Fruit fly (Drosophila melanogaster): ENCODE results near the gene CG42367.

CG42367 gene

dm6 chr2L:9949178-9950062 lies 19.0 kb downstream of the CG42367 start:
- no peak for TF ChIP-seq Xrp1 (GFP tag; IDR thresholded peaks at IDR 0.05)
- no peak for TF ChIP-seq Blimp-1 (GFP tag; optimal IDR thresholded peaks at IDR 0.05)
- no peak for TF ChIP-seq kni (GFP tag; optimal IDR thresholded peaks at IDR 0.05)
- no peak for TF ChIP-seq scrt (GFP tag; optimal IDR thresholded peaks at IDR 0.05)
- TF ChIP-seq Optix (GFP tag; IDR thresholded peaks at IDR 0.05), result no peak
- peak; percentile 51 for TF ChIP-seq GATAe (GFP tag; conservative IDR thresholded peaks at IDR 0.05)
- no peak for TF ChIP-seq CG15696 (tag; optimal IDR thresholded peaks at IDR 0.05)
- TF ChIP-seq CG2678 (tag; optimal IDR thresholded peaks at IDR 0.05), result peak; percentile 3
- TF ChIP-seq Six4 (GFP tag; optimal IDR thresholded peaks at IDR 0.05), result no peak
- no peak for TF ChIP-seq CG12659 (GFP tag; optimal IDR thresholded peaks at IDR 0.05)
- TF ChIP-seq Atf-2 (GFP tag; optimal IDR thresholded peaks at IDR 0.05), result no peak
- TF ChIP-seq Hsf (GFP tag; optimal IDR thresholded peaks at IDR 0.05), result no peak
- TF ChIP-seq CG6654 (GFP tag; optimal IDR thresholded peaks at IDR 0.05), result no peak
- no peak for TF ChIP-seq CG1832 (GFP tag; optimal IDR thresholded peaks at IDR 0.05)
- TF ChIP-seq Spps (tag; optimal IDR thresholded peaks at IDR 0.05), result no peak
- TF ChIP-seq psq (GFP tag; optimal IDR thresholded peaks at IDR 0.05), result no peak
- TF ChIP-seq D19B (GFP tag; optimal IDR thresholded peaks at IDR 0.05), result no peak
- TF ChIP-seq CG1602 (GFP tag; optimal IDR thresholded peaks at IDR 0.05), result no peak
- TF ChIP-seq CG18011 (GFP tag; optimal IDR thresholded peaks at IDR 0.05), result peak; percentile 56
- no peak for TF ChIP-seq CG14050 (GFP tag; IDR thresholded peaks at IDR 0.05)
- no peak for TF ChIP-seq slbo (GFP tag; IDR thresholded peaks at IDR 0.05)
- no peak for TF ChIP-seq gsb (GFP tag; IDR thresholded peaks at IDR 0.05)
- peak; percentile 60 for TF ChIP-seq nom (GFP tag; optimal IDR thresholded peaks at IDR 0.05)
- no peak for TF ChIP-seq Xbp1 (GFP tag; optimal IDR thresholded peaks at IDR 0.05)
- no peak for TF ChIP-seq TFAM (GFP tag; optimal IDR thresholded peaks at IDR 0.05)
- peak; percentile 88 for TF ChIP-seq exex (tag; optimal IDR thresholded peaks at IDR 0.05)
- TF ChIP-seq eyg (GFP tag; optimal IDR thresholded peaks at IDR 0.05), result no peak
- TF ChIP-seq az2 (GFP tag; optimal IDR thresholded peaks at IDR 0.05), result no peak
- no peak for TF ChIP-seq gcm2 (GFP tag; optimal IDR thresholded peaks at IDR 0.05)
- no peak for TF ChIP-seq ac (GFP tag; optimal IDR thresholded peaks at IDR 0.05)
- no peak for TF ChIP-seq CG43689 (GFP tag; IDR thresholded peaks at IDR 0.05)
- TF ChIP-seq NK7.1 (GFP tag; optimal IDR thresholded peaks at IDR 0.05), result no peak
- no peak for TF ChIP-seq ato (GFP tag; IDR thresholded peaks at IDR 0.05; ENCODE audit: partially characterized antibody)
- no peak for TF ChIP-seq ro (GFP tag; IDR thresholded peaks at IDR 0.05)
- no peak for TF ChIP-seq CG2875 (GFP tag; optimal IDR thresholded peaks at IDR 0.05)
- TF ChIP-seq Sin3A (optimal IDR thresholded peaks at IDR 0.05), result no peak
- no peak for TF ChIP-seq pb (GFP tag; optimal IDR thresholded peaks at IDR 0.05)
- no peak for TF ChIP-seq knrl (GFP tag; IDR thresholded peaks at IDR 0.05; ENCODE audit: partially characterized antibody)
- peak; percentile 91 for TF ChIP-seq CG34376 (GFP tag; optimal IDR thresholded peaks at IDR 0.05)
- TF ChIP-seq tio (GFP tag; optimal IDR thresholded peaks at IDR 0.05), result no peak
- TF ChIP-seq CG6272 (GFP tag; IDR thresholded peaks at IDR 0.05), result no peak
- TF ChIP-seq amos (GFP tag; IDR thresholded peaks at IDR 0.05; ENCODE audit: partially characterized antibody), result no peak
- TF ChIP-seq ase (GFP tag; IDR thresholded peaks at IDR 0.05), result no peak
- TF ChIP-seq Pdp1 (GFP tag; optimal IDR thresholded peaks at IDR 0.05), result peak in 1 of 2 experiments; percentile 36
- TF ChIP-seq ci (GFP tag; IDR thresholded peaks at IDR 0.05), result no peak
- TF ChIP-seq CG8478 (optimal IDR thresholded peaks at IDR 0.05), result no peak
- no peak for TF ChIP-seq D19A (tag; optimal IDR thresholded peaks at IDR 0.05)
- TF ChIP-seq Vsx1 (GFP tag; optimal IDR thresholded peaks at IDR 0.05), result no peak
- TF ChIP-seq NC2β (GFP tag; optimal IDR thresholded peaks at IDR 0.05), result no peak
- no peak for TF ChIP-seq CG18764 (GFP tag; optimal IDR thresholded peaks at IDR 0.05)

Data from whole organism, embryonic.